Fruit fly (Drosophila melanogaster) whole organism, embryonic: Measurements from ENCODE around the gene CG43175.

Source experiments
- Ada2b ChIP-seq: fragments of 200-800 bp; sonication (Bioruptor generic); IDR thresholded peaks from 2 replicates; pipeline ENCODE4 v1.3.6; 2022; ENCODE audit warnings: missing biosample characterization, missing genetic modification characterization
- Adf1 ChIP-seq: fragments of 200-800 bp; sonication (Bioruptor generic); IDR thresholded peaks from 2 replicates; pipeline ENCODE4 v1.3.6; 2022; ENCODE audit warnings: missing biosample characterization, missing genetic modification characterization
- Bdp1 ChIP-seq: fragments of 200-800 bp; sonication (Bioruptor generic); optimal IDR thresholded peaks from 3 replicates; lab custom pipeline; 2016; ENCODE audit warnings: missing biosample characterization, missing genetic modification characterization
- Blimp-1 ChIP-seq: fragments of 200-800 bp; sonication (Bioruptor generic); optimal IDR thresholded peaks from 3 replicates; lab custom pipeline; 2018; ENCODE audit warnings: missing biosample characterization, missing genetic modification characterization, mild to moderate bottlenecking, moderate library complexity, missing genetic modification reagents
- CG1024 ChIP-seq: fragments of 200-800 bp; sonication (Bioruptor generic); IDR thresholded peaks from 2 replicates; pipeline ENCODE4 v1.3.6; 2022; ENCODE audit warnings: missing biosample characterization, missing genetic modification characterization
- CG11504 ChIP-seq: fragments of 200-800 bp; sonication (Bioruptor generic); optimal IDR thresholded peaks from 3 replicates; lab custom pipeline; 2019; ENCODE audit warnings: missing biosample characterization, mild to moderate bottlenecking, missing genetic modification characterization, moderate library complexity
- CG11723 ChIP-seq: fragments of 200-800 bp; sonication (Bioruptor generic); optimal IDR thresholded peaks from 2 replicates; lab custom pipeline; 2017; ENCODE audit warnings: missing biosample characterization, mild to moderate bottlenecking, missing genetic modification characterization
- CG12299 ChIP-seq: fragments of 200-800 bp; sonication (Bioruptor generic); optimal IDR thresholded peaks from 2 replicates; lab custom pipeline; 2018; ENCODE audit warnings: missing biosample characterization, mild to moderate bottlenecking, missing genetic modification characterization
- CG12744 ChIP-seq: fragments of 200-800 bp; sonication (Bioruptor generic); optimal IDR thresholded peaks from 2 replicates; lab custom pipeline; 2016; ENCODE audit warnings: missing biosample characterization, missing genetic modification characterization
- CG14860 ChIP-seq: fragments of 200-800 bp; sonication (Bioruptor generic); IDR thresholded peaks from 3 replicates; pipeline ENCODE4 v1.3.6; 2022; ENCODE audit warnings: missing biosample characterization, missing genetic modification characterization; ENCODE audit not compliant: partially characterized antibody
- CG15269 ChIP-seq: fragments of 200-800 bp; sonication (Bioruptor generic); optimal IDR thresholded peaks from 2 replicates; lab custom pipeline; 2018; ENCODE audit warnings: missing biosample characterization, mild to moderate bottlenecking, missing genetic modification characterization, moderate library complexity
- CG16813 ChIP-seq: fragments of 200-800 bp; sonication (Bioruptor generic); IDR thresholded peaks from 3 replicates; pipeline ENCODE4 v1.3.6; 2022; ENCODE audit warnings: missing biosample characterization, missing genetic modification characterization; ENCODE audit not compliant: partially characterized antibody
- CG1832 ChIP-seq: fragments of 200-800 bp; sonication (Bioruptor generic); optimal IDR thresholded peaks from 2 replicates; lab custom pipeline; 2017; ENCODE audit warnings: missing biosample characterization, mild to moderate bottlenecking, missing genetic modification characterization, inconsistent platforms
- CG30403 ChIP-seq: fragments of 200-800 bp; sonication (Bioruptor generic); optimal IDR thresholded peaks from 3 replicates; lab custom pipeline; 2016; ENCODE audit warnings: missing biosample characterization, missing genetic modification characterization
- CG32532 ChIP-seq: fragments of 200-800 bp; sonication (Bioruptor generic); IDR thresholded peaks from 2 replicates; pipeline ENCODE4 v1.3.6; 2022; ENCODE audit warnings: missing biosample characterization, missing genetic modification characterization
- CG32767 ChIP-seq: fragments of 200-800 bp; sonication (Bioruptor generic); IDR thresholded peaks from 2 replicates; pipeline ENCODE4 v1.3.6; 2022; ENCODE audit warnings: missing biosample characterization, missing genetic modification characterization
- CG34224 ChIP-seq: fragments of 200-800 bp; sonication (Bioruptor generic); IDR thresholded peaks from 3 replicates; pipeline ENCODE4 v1.3.6; 2022; ENCODE audit warnings: missing biosample characterization, missing genetic modification characterization; ENCODE audit not compliant: partially characterized antibody
- CG34422 ChIP-seq: fragments of 200-800 bp; sonication (Bioruptor generic); IDR thresholded peaks from 3 replicates; pipeline ENCODE4 v1.3.6; 2022; ENCODE audit warnings: missing biosample characterization, missing genetic modification characterization
- CG4404 ChIP-seq: fragments of 200-800 bp; sonication (Bioruptor generic); IDR thresholded peaks from 2 replicates; pipeline ENCODE4 v1.3.6; 2022; ENCODE audit warnings: missing biosample characterization, missing genetic modification characterization
- CG6254 ChIP-seq: fragments of 200-800 bp; sonication (Bioruptor generic); optimal IDR thresholded peaks from 3 replicates; lab custom pipeline; 2017; ENCODE audit warnings: mild to moderate bottlenecking, missing biosample characterization, missing genetic modification reagents, missing genetic modification characterization
- CG6654 ChIP-seq: fragments of 200-800 bp; sonication (Bioruptor generic); optimal IDR thresholded peaks from 2 replicates; lab custom pipeline; 2017; ENCODE audit warnings: missing biosample characterization, mild to moderate bottlenecking, missing genetic modification characterization
- CG6689 ChIP-seq: fragments of 200-800 bp; sonication (Bioruptor generic); IDR thresholded peaks from 2 replicates; pipeline ENCODE4 v1.3.6; 2022; ENCODE audit warnings: missing biosample characterization, missing genetic modification characterization
- CG6791 ChIP-seq: fragments of 200-800 bp; sonication (Bioruptor generic); IDR thresholded peaks from 3 replicates; pipeline ENCODE4 v1.3.6; 2022; ENCODE audit warnings: missing biosample characterization, missing genetic modification characterization; ENCODE audit not compliant: partially characterized antibody
- CG8290 ChIP-seq, 3 experiments: fragments of 200-800 bp; sonication (Bioruptor generic); optimal IDR thresholded peaks; 2 replicates each; lab custom pipeline; 2016 to 2019; ENCODE audit warnings: missing biosample characterization in 3 of 3, missing genetic modification characterization in 3 of 3, mild to moderate bottlenecking in 2 of 3, moderate library complexity in 1 of 3
- Camta ChIP-seq: fragments of 200-800 bp; sonication (Bioruptor generic); optimal IDR thresholded peaks from 2 replicates; lab custom pipeline; 2016; ENCODE audit warnings: missing biosample characterization, missing genetic modification characterization
- Dad ChIP-seq: fragments of 200-800 bp; sonication (Bioruptor generic); optimal IDR thresholded peaks from 3 replicates; lab custom pipeline; 2016; ENCODE audit warnings: missing biosample characterization, missing genetic modification characterization
- Dll ChIP-seq: fragments of 200-800 bp; sonication (Bioruptor generic); IDR thresholded peaks from 4 replicates; pipeline ENCODE4 v1.3.6; 2022; ENCODE audit warnings: missing biosample characterization, missing genetic modification characterization; ENCODE audit not compliant: partially characterized antibody
- ERR ChIP-seq: fragments of 200-800 bp; sonication (Bioruptor generic); optimal IDR thresholded peaks from 2 replicates; lab custom pipeline; 2016; ENCODE audit warnings: missing biosample characterization, missing genetic modification characterization
- Ets97D ChIP-seq: fragments of 200-800 bp; sonication (Bioruptor generic); optimal IDR thresholded peaks from 3 replicates; lab custom pipeline; 2016; ENCODE audit warnings: missing biosample characterization, missing genetic modification characterization
- HHEX ChIP-seq: fragments of 200-800 bp; sonication (Bioruptor generic); optimal IDR thresholded peaks from 3 replicates; lab custom pipeline; 2017; ENCODE audit warnings: missing biosample characterization, mild to moderate bottlenecking, missing genetic modification characterization, missing genetic modification reagents
- Nf-YC ChIP-seq: fragments of 200-800 bp; optimal IDR thresholded peaks from 3 replicates; lab custom pipeline; 2019; ENCODE audit warnings: missing biosample characterization, mild to moderate bottlenecking, missing genetic modification characterization, moderate library complexity
- Scr ChIP-seq: fragments of 200-800 bp; sonication (Bioruptor generic); IDR thresholded peaks from 2 replicates; pipeline ENCODE4 v1.3.6; 2022; ENCODE audit warnings: missing biosample characterization, missing genetic modification characterization; ENCODE audit not compliant: partially characterized antibody
- Spps ChIP-seq: fragments of 200-800 bp; sonication (Bioruptor generic); optimal IDR thresholded peaks from 2 replicates; lab custom pipeline; 2018; ENCODE audit warnings: missing biosample characterization, mild to moderate bottlenecking, missing genetic modification characterization
- amos ChIP-seq: fragments of 200-800 bp; sonication (Bioruptor generic); IDR thresholded peaks from 2 replicates; pipeline ENCODE4 v1.3.6; 2022; ENCODE audit warnings: missing biosample characterization, missing genetic modification characterization; ENCODE audit not compliant: partially characterized antibody
- bbx ChIP-seq: fragments of 200-800 bp; sonication (Bioruptor generic); IDR thresholded peaks from 2 replicates; pipeline ENCODE4 v1.3.6; 2022; ENCODE audit warnings: missing biosample characterization, missing genetic modification characterization; ENCODE audit not compliant: partially characterized antibody
- ewg ChIP-seq: fragments of 200-800 bp; sonication (Bioruptor generic); optimal IDR thresholded peaks from 3 replicates; lab custom pipeline; 2017; ENCODE audit warnings: mild to moderate bottlenecking, missing biosample characterization, missing genetic modification reagents, missing genetic modification characterization
- ken ChIP-seq: fragments of 200-800 bp; sonication (Bioruptor generic); IDR thresholded peaks from 3 replicates; pipeline ENCODE4 v1.3.6; 2022; ENCODE audit warnings: missing biosample characterization, missing genetic modification characterization
- nerfin-2 ChIP-seq: fragments of 200-800 bp; sonication (Bioruptor generic); IDR thresholded peaks from 2 replicates; pipeline ENCODE4 v1.3.6; 2022; ENCODE audit warnings: missing biosample characterization, missing genetic modification characterization; ENCODE audit not compliant: partially characterized antibody
- p53 ChIP-seq: fragments of 200-800 bp; sonication (Bioruptor generic); optimal IDR thresholded peaks from 2 replicates; lab custom pipeline; 2016; ENCODE audit warnings: missing biosample characterization, missing genetic modification characterization
- sens ChIP-seq: fragments of 200-800 bp; sonication (Bioruptor generic); peaks from one replicate; lab custom pipeline; 2016; ENCODE audit warnings: missing biosample characterization, missing genetic modification characterization
- sens-2 ChIP-seq: fragments of 200-800 bp; sonication (Bioruptor generic); IDR thresholded peaks from 2 replicates; pipeline ENCODE4 v1.3.6; 2022; ENCODE audit warnings: missing biosample characterization, missing genetic modification characterization
- shn ChIP-seq: fragments of 200-800 bp; sonication (Bioruptor generic); optimal IDR thresholded peaks from 3 replicates; lab custom pipeline; 2016; ENCODE audit warnings: missing biosample characterization, missing genetic modification characterization
- sima ChIP-seq: fragments of 200-800 bp; sonication (Bioruptor generic); optimal IDR thresholded peaks from 2 replicates; lab custom pipeline; 2016; ENCODE audit warnings: missing biosample characterization, missing genetic modification characterization
- sisA ChIP-seq: fragments of 200-800 bp; sonication (Bioruptor generic); IDR thresholded peaks from 2 replicates; pipeline ENCODE4 v1.3.6; 2022; ENCODE audit warnings: missing biosample characterization, missing genetic modification characterization
- sna ChIP-seq: fragments of 200-800 bp; sonication (Bioruptor generic); IDR thresholded peaks from 2 replicates; pipeline ENCODE4 v1.3.6; 2022; ENCODE audit warnings: missing biosample characterization, missing genetic modification characterization; ENCODE audit not compliant: partially characterized antibody
- tin ChIP-seq: fragments of 200-800 bp; sonication (Bioruptor generic); optimal IDR thresholded peaks from 3 replicates; lab custom pipeline; 2016; ENCODE audit warnings: missing biosample characterization, missing genetic modification characterization
- toy ChIP-seq: fragments of 200-800 bp; sonication (Bioruptor generic); IDR thresholded peaks from 2 replicates; pipeline ENCODE4 v1.3.6; 2022; ENCODE audit warnings: missing biosample characterization, missing genetic modification characterization
- vnd ChIP-seq: fragments of 200-800 bp; sonication (Bioruptor generic); IDR thresholded peaks from 3 replicates; pipeline ENCODE4 v1.3.6; 2022; ENCODE audit warnings: missing biosample characterization, missing genetic modification characterization; ENCODE audit not compliant: partially characterized antibody
- zen2 ChIP-seq: fragments of 200-800 bp; sonication (Bioruptor generic); IDR thresholded peaks from 3 replicates; pipeline ENCODE4 v1.3.6; 2022; ENCODE audit warnings: missing biosample characterization, missing genetic modification characterization; ENCODE audit not compliant: partially characterized antibody

Gene CG43175

dm6 chr3R:17645239-17645638, 14.7 kb downstream of the CG43175 start (continued):
- peak; percentile 79 for TF ChIP-seq sens (GFP tag; lab: Kevin White, UChicago)
- no peak for TF ChIP-seq zen2
- no peak for TF ChIP-seq CG8290 (GFP tag; optimal IDR thresholded peaks at IDR 0.05; lab: Kevin White, UChicago)
- TF ChIP-seq CG8290 (tag; optimal IDR thresholded peaks at IDR 0.05; lab: Kevin White, UChicago) = no peak
- TF ChIP-seq vnd (GFP tag; lab: Robert Waterston, UW) = peak; percentile 58; the same call in 2 of the 3 replicates
- 0 out of 3 replicates have a peak, but pooled peaks have one; percentile 45 for TF ChIP-seq CG14860 (GFP tag; lab: Robert Waterston, UW)
- TF ChIP-seq HHEX (GFP tag; lab: Kevin White, UChicago) = no peak
- no peak for TF ChIP-seq CG4404 (GFP tag; lab: Robert Waterston, UW)
- TF ChIP-seq Spps (tag; lab: Kevin White, UChicago) = no peak
- no peak for TF ChIP-seq sisA (GFP tag; lab: Robert Waterston, UW)
- no peak for TF ChIP-seq CG32767 (GFP tag; lab: Robert Waterston, UW)
- no peak for TF ChIP-seq ewg (GFP tag; lab: Kevin White, UChicago)
- TF ChIP-seq CG34422 (GFP tag; lab: Robert Waterston, UW) = no peak
- no peak for TF ChIP-seq sens-2
- no peak for TF ChIP-seq CG32532
- no peak for TF ChIP-seq Camta (GFP tag; lab: Kevin White, UChicago)
- peak; percentile 54; the same call in 1 of the 3 replicates for TF ChIP-seq CG34224 (GFP tag; lab: Robert Waterston, UW)
- TF ChIP-seq Dll (GFP tag; lab: Robert Waterston, UW) = peak; percentile 34; the same call in 1 of the 4 replicates
- no peak for TF ChIP-seq CG12744
- TF ChIP-seq Adf1 (GFP tag; lab: Robert Waterston, UW) = no peak
- no peak for TF ChIP-seq Dad
- peak; percentile 42; the same call in 1 of the 2 replicates for TF ChIP-seq amos
- TF ChIP-seq sima (GFP tag; lab: Kevin White, UChicago) = no peak
- peak; percentile 67 for TF ChIP-seq nerfin-2 (GFP tag; lab: Robert Waterston, UW)
- TF ChIP-seq CG6689 (GFP tag; lab: Robert Waterston, UW) = no peak
- TF ChIP-seq Blimp-1 = no peak
- no peak for TF ChIP-seq ERR
- TF ChIP-seq Scr (GFP tag; lab: Robert Waterston, UW) = peak; percentile 53
- TF ChIP-seq CG30403 (GFP tag; lab: Kevin White, UChicago) = no peak
- peak; percentile 48; the same call in 2 of the 3 replicates for TF ChIP-seq CG16813 (GFP tag; lab: Robert Waterston, UW)
- TF ChIP-seq Ets97D = no peak
- TF ChIP-seq CG11723 = no peak
- TF ChIP-seq p53 (GFP tag; lab: Kevin White, UChicago) = peak; percentile 75
- no peak for TF ChIP-seq toy (GFP tag; lab: Robert Waterston, UW)
- TF ChIP-seq Bdp1 (GFP tag; lab: Kevin White, UChicago) = peak; percentile 99
- TF ChIP-seq CG1832 (GFP tag; lab: Kevin White, UChicago) = no peak
- no peak for TF ChIP-seq Nf-YC
- no peak for TF ChIP-seq shn (GFP tag; lab: Kevin White, UChicago)
- no peak for TF ChIP-seq bbx (GFP tag; lab: Robert Waterston, UW)
- no peak for TF ChIP-seq Ada2b (GFP tag; lab: Robert Waterston, UW)
- no peak for TF ChIP-seq CG6254 (GFP tag; lab: Kevin White, UChicago)
- no peak for TF ChIP-seq CG1024 (GFP tag; lab: Robert Waterston, UW)
- TF ChIP-seq CG11504 (tag; lab: Kevin White, UChicago) = no peak
- peak; percentile 60; the same call in 1 of the 3 replicates for TF ChIP-seq CG6791 (GFP tag; lab: Robert Waterston, UW)
- no peak for TF ChIP-seq CG15269 (tag; lab: Kevin White, UChicago)
- peak; percentile 63; the same call in 1 of the 2 replicates for TF ChIP-seq sna (GFP tag; lab: Robert Waterston, UW)
- no peak for TF ChIP-seq CG12299
- TF ChIP-seq ken (GFP tag; lab: Robert Waterston, UW) = no peak
- no peak for TF ChIP-seq tin (GFP tag; lab: Kevin White, UChicago)
- TF ChIP-seq CG6654 = no peak
